Fruit fly (Drosophila melanogaster) whole organism, adult: Measurements from ENCODE around the gene CG32373.

ENCODE experiments used
- Clk ChIP-seq: fragments of 200-800 bp; sonication (Bioruptor generic); optimal IDR thresholded peaks from 2 replicates; lab custom pipeline; 2017; ENCODE audit warnings: missing biosample characterization, missing genetic modification characterization
- cnc ChIP-seq, 2 experiments: fragments of >200 bp; optimal IDR thresholded peaks; 2 replicates each; lab custom pipeline; 2017
- kay ChIP-seq: fragments of 200-800 bp; sonication (Bioruptor generic); peaks from one replicate; lab custom pipeline; 2016; ENCODE audit warnings: missing biosample characterization, missing genetic modification characterization, borderline replicate concordance
- ovo ChIP-seq: fragments of 200-800 bp; sonication (Bioruptor generic); optimal IDR thresholded peaks from 2 replicates; lab custom pipeline; 2016; ENCODE audit warnings: missing biosample characterization, missing genetic modification characterization
- tj ChIP-seq: fragments of 200-800 bp; sonication (Bioruptor generic); optimal IDR thresholded peaks from 3 replicates; lab custom pipeline; 2017; ENCODE audit warnings: missing biosample characterization, mild to moderate bottlenecking, missing genetic modification characterization, moderate library complexity

DNA sequence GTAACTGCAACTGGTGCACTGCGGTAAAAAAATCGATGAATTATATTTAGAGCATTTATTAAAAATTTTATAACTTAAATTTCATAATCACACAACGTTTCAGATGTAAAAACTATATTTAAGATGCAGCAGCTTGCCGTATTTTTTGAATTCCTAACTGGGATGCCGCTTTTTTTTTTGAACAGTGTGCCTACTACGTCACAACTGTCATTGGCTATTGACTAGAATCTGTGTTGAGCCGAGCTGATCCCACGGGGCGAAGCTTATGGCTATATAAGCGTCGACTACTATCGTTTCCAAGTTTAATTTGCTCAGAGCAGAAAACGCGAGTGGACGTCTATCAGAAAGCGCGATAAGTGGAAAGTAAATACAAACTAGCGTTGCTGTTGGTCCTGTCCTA, 103.8 kb downstream of the CG32373 start, which contains the start of gene CG7409:
- no peak for TF ChIP-seq kay (GFP tag; lab: Kevin White, UChicago)
- no peak for TF ChIP-seq ovo (GFP tag; lab: Kevin White, UChicago)
- TF ChIP-seq cnc (optimal IDR thresholded peaks at IDR 0.05; lab: Kevin White, UChicago), result no peak
- no peak for TF ChIP-seq Clk (GFP tag; lab: Kevin White, UChicago)
- no peak for TF ChIP-seq tj (GFP tag; lab: Kevin White, UChicago)
